Fruit fly (Drosophila melanogaster) whole organism, embryonic: ENCODE data around the gene CG42693.
A peak's percentile ranks its signal among the peaks of the same experiment; 100 is the strongest.

Source experiments
- Abd-B ChIP-seq: fragments of 200-800 bp; sonication (Bioruptor generic); optimal IDR thresholded peaks from 2 replicates; lab custom pipeline; 2018; ENCODE audit warnings: missing biosample characterization, mild to moderate bottlenecking, missing genetic modification characterization, moderate library complexity
- CG14441 ChIP-seq: fragments of 200-800 bp; sonication (Bioruptor generic); IDR thresholded peaks from 2 replicates; pipeline ENCODE4 v1.3.6; 2022; ENCODE audit warnings: missing biosample characterization, missing genetic modification characterization
- CG1603 ChIP-seq: fragments of 200-800 bp; sonication (Bioruptor generic); optimal IDR thresholded peaks from 2 replicates; lab custom pipeline; 2019; ENCODE audit warnings: missing biosample characterization, mild to moderate bottlenecking, missing genetic modification characterization, moderate library complexity
- CG17328 ChIP-seq: fragments of 200-800 bp; sonication (Bioruptor generic); IDR thresholded peaks from 2 replicates; pipeline ENCODE4 v1.3.6; 2022; ENCODE audit warnings: missing biosample characterization, missing genetic modification characterization
- CG2116 ChIP-seq: fragments of 200-800 bp; sonication (Bioruptor generic); optimal IDR thresholded peaks from 3 replicates; lab custom pipeline; 2018; ENCODE audit warnings: missing biosample characterization, mild to moderate bottlenecking, missing genetic modification characterization
- CG30020 ChIP-seq: fragments of 200-800 bp; optimal IDR thresholded peaks from 2 replicates; lab custom pipeline; 2019; ENCODE audit warnings: missing biosample characterization, mild to moderate bottlenecking, missing genetic modification characterization, moderate library complexity
- CG32767 ChIP-seq: fragments of 200-800 bp; sonication (Bioruptor generic); IDR thresholded peaks from 2 replicates; pipeline ENCODE4 v1.3.6; 2022; ENCODE audit warnings: missing biosample characterization, missing genetic modification characterization
- CG4282 ChIP-seq: fragments of 200-800 bp; sonication (Bioruptor generic); optimal IDR thresholded peaks from 2 replicates; lab custom pipeline; 2016; ENCODE audit warnings: missing biosample characterization, missing genetic modification characterization
- CG4617 ChIP-seq: fragments of 200-800 bp; sonication (Bioruptor generic); optimal IDR thresholded peaks from 3 replicates; lab custom pipeline; 2016; ENCODE audit warnings: missing biosample characterization, missing genetic modification characterization, borderline replicate concordance
- CG4730 ChIP-seq: fragments of 200-800 bp; sonication (Bioruptor generic); IDR thresholded peaks from 2 replicates; pipeline ENCODE4 v1.3.6; 2022; ENCODE audit warnings: missing biosample characterization, missing genetic modification characterization
- CG6683 ChIP-seq: fragments of 200-800 bp; sonication (Bioruptor generic); optimal IDR thresholded peaks from 2 replicates; lab custom pipeline; 2017; ENCODE audit warnings: missing biosample characterization, mild to moderate bottlenecking, missing genetic modification characterization, missing genetic modification reagents
- CG7357 ChIP-seq: fragments of 200-800 bp; sonication (Bioruptor generic); IDR thresholded peaks from 3 replicates; pipeline ENCODE4 v1.3.6; 2022; ENCODE audit warnings: missing biosample characterization, missing genetic modification characterization
- CG7839 ChIP-seq: fragments of 200-800 bp; sonication (Bioruptor generic); optimal IDR thresholded peaks from 3 replicates; lab custom pipeline; 2018; ENCODE audit warnings: missing biosample characterization, mild to moderate bottlenecking, missing genetic modification characterization, moderate library complexity
- CG7963 ChIP-seq: fragments of 200-800 bp; sonication (Bioruptor generic); IDR thresholded peaks from 3 replicates; pipeline ENCODE4 v1.3.6; 2022; ENCODE audit warnings: missing biosample characterization, missing genetic modification characterization; ENCODE audit not compliant: partially characterized antibody
- CG8281 ChIP-seq: fragments of 200-800 bp; sonication (Bioruptor generic); optimal IDR thresholded peaks from 2 replicates; lab custom pipeline; 2018; ENCODE audit warnings: missing biosample characterization, mild to moderate bottlenecking, missing genetic modification characterization, moderate library complexity
- CG8359 ChIP-seq: fragments of 200-800 bp; sonication (Bioruptor generic); optimal IDR thresholded peaks from 2 replicates; lab custom pipeline; 2017; ENCODE audit warnings: missing biosample characterization, mild to moderate bottlenecking, missing genetic modification characterization, borderline replicate concordance
- CHES-1-like ChIP-seq: fragments of 200-800 bp; sonication (Bioruptor generic); optimal IDR thresholded peaks from 2 replicates; lab custom pipeline; 2016; ENCODE audit warnings: missing biosample characterization, missing genetic modification characterization
- Chrac-16 ChIP-seq: fragments of 200-800 bp; sonication (Bioruptor generic); optimal IDR thresholded peaks from 3 replicates; lab custom pipeline; 2016; ENCODE audit warnings: missing biosample characterization, missing genetic modification characterization
- Dbx ChIP-seq: fragments of 200-800 bp; sonication (Bioruptor generic); IDR thresholded peaks from 3 replicates; pipeline ENCODE4 v1.3.6; 2022; ENCODE audit warnings: missing biosample characterization, missing genetic modification characterization
- Ets97D ChIP-seq: fragments of 200-800 bp; sonication (Bioruptor generic); optimal IDR thresholded peaks from 3 replicates; lab custom pipeline; 2016; ENCODE audit warnings: missing biosample characterization, missing genetic modification characterization
- HLH54F ChIP-seq: fragments of 200-800 bp; sonication (Bioruptor generic); optimal IDR thresholded peaks from 3 replicates; lab custom pipeline; 2016; ENCODE audit warnings: missing biosample characterization, missing genetic modification characterization
- Kr ChIP-seq: fragments of 200-800 bp; sonication (Bioruptor generic); optimal IDR thresholded peaks from 2 replicates; lab custom pipeline; 2017; ENCODE audit warnings: missing biosample characterization, mild to moderate bottlenecking, missing genetic modification characterization
- Rfx ChIP-seq: fragments of 200-800 bp; sonication (Bioruptor generic); IDR thresholded peaks from 2 replicates; pipeline ENCODE4 v1.3.6; 2022; ENCODE audit warnings: missing biosample characterization, missing genetic modification characterization
- Sox102F ChIP-seq: fragments of 200-800 bp; sonication (Bioruptor generic); optimal IDR thresholded peaks from 2 replicates; lab custom pipeline; 2018; ENCODE audit warnings: missing biosample characterization, mild to moderate bottlenecking, missing genetic modification characterization, moderate library complexity
- Usf ChIP-seq: fragments of 200-800 bp; sonication (Bioruptor generic); optimal IDR thresholded peaks from 2 replicates; lab custom pipeline; 2017; ENCODE audit warnings: missing genotype, missing biosample characterization, missing genetic modification characterization
- ab ChIP-seq: fragments of 200-800 bp; sonication (Bioruptor generic); optimal IDR thresholded peaks from 2 replicates; lab custom pipeline; 2016; ENCODE audit warnings: missing biosample characterization, missing genetic modification characterization
- aop ChIP-seq: fragments of 200-800 bp; sonication (Bioruptor generic); IDR thresholded peaks from 2 replicates; pipeline ENCODE4 v1.3.6; 2022; ENCODE audit warnings: missing biosample characterization, missing genetic modification characterization
- az2 ChIP-seq: fragments of 200-800 bp; sonication (Bioruptor generic); optimal IDR thresholded peaks from 3 replicates; lab custom pipeline; 2016; ENCODE audit warnings: missing biosample characterization, missing genetic modification characterization
- chn ChIP-seq: fragments of 200-800 bp; sonication (Bioruptor generic); optimal IDR thresholded peaks from 2 replicates; lab custom pipeline; 2016; ENCODE audit warnings: missing biosample characterization, missing genetic modification characterization
- ci ChIP-seq: fragments of 200-800 bp; sonication (Bioruptor generic); IDR thresholded peaks from 3 replicates; pipeline ENCODE4 v1.3.6; 2022; ENCODE audit warnings: missing biosample characterization, missing genetic modification characterization
- crol ChIP-seq: fragments of 200-800 bp; sonication (Bioruptor generic); IDR thresholded peaks from 2 replicates; pipeline ENCODE4 v1.3.6; 2022; ENCODE audit warnings: missing biosample characterization, missing genetic modification characterization
- cwo ChIP-seq: fragments of 200-800 bp; sonication (Bioruptor generic); optimal IDR thresholded peaks from 3 replicates; lab custom pipeline; 2017; ENCODE audit warnings: missing biosample characterization, missing genetic modification characterization, mild to moderate bottlenecking, moderate library complexity, missing genetic modification reagents
- dan ChIP-seq: fragments of 200-800 bp; sonication (Bioruptor generic); IDR thresholded peaks from 2 replicates; pipeline ENCODE4 v1.3.6; 2022; ENCODE audit warnings: missing biosample characterization, missing genetic modification characterization
- danr ChIP-seq: fragments of 200-800 bp; sonication (Bioruptor generic); IDR thresholded peaks from 2 replicates; pipeline ENCODE4 v1.3.6; 2022; ENCODE audit warnings: missing biosample characterization, missing genetic modification characterization
- fru ChIP-seq: fragments of >200 bp; optimal IDR thresholded peaks from 2 replicates; lab custom pipeline; 2017
- lab ChIP-seq: fragments of 200-800 bp; sonication (Bioruptor generic); optimal IDR thresholded peaks from 3 replicates; lab custom pipeline; 2017; ENCODE audit warnings: missing biosample characterization, missing genetic modification characterization, mild to moderate bottlenecking, moderate library complexity, missing genetic modification reagents
- nerfin-1 ChIP-seq: fragments of 200-800 bp; sonication (Bioruptor generic); optimal IDR thresholded peaks from 3 replicates; lab custom pipeline; 2019; ENCODE audit warnings: missing biosample characterization, mild to moderate bottlenecking, missing genetic modification characterization, moderate library complexity
- nom ChIP-seq: fragments of 200-800 bp; sonication (Bioruptor generic); optimal IDR thresholded peaks from 2 replicates; lab custom pipeline; 2017; ENCODE audit warnings: missing biosample characterization, missing genetic modification characterization, mild to moderate bottlenecking, moderate library complexity, missing genetic modification reagents
- org-1 ChIP-seq: fragments of 200-800 bp; sonication (Bioruptor generic); optimal IDR thresholded peaks from 2 replicates; lab custom pipeline; 2017; ENCODE audit warnings: missing biosample characterization, missing genetic modification characterization
- ro ChIP-seq: fragments of 200-800 bp; sonication (Bioruptor generic); IDR thresholded peaks from 2 replicates; pipeline ENCODE4 v1.3.6; 2022; ENCODE audit warnings: missing biosample characterization, missing genetic modification characterization
- sc ChIP-seq, 3 experiments: fragments of >200 bp in 2 of 3; fragments of 200-800 bp in 1 of 3; sonication (Bioruptor generic) in 1 of 3; optimal IDR thresholded peaks; 2 replicates in 2 of 3; 3 replicates in 1 of 3; lab custom pipeline; 2017; ENCODE audit warnings: mild to moderate bottlenecking in 1 of 3, missing biosample characterization in 1 of 3, missing genetic modification characterization in 1 of 3, missing genetic modification reagents in 1 of 3
- scrt ChIP-seq: fragments of 200-800 bp; sonication (Bioruptor generic); optimal IDR thresholded peaks from 2 replicates; lab custom pipeline; 2018; ENCODE audit warnings: missing biosample characterization, mild to moderate bottlenecking, missing genetic modification characterization, moderate library complexity
- sima ChIP-seq: fragments of 200-800 bp; sonication (Bioruptor generic); optimal IDR thresholded peaks from 2 replicates; lab custom pipeline; 2016; ENCODE audit warnings: missing biosample characterization, missing genetic modification characterization
- slbo ChIP-seq: fragments of 200-800 bp; sonication (Bioruptor generic); IDR thresholded peaks from 2 replicates; pipeline ENCODE4 v1.3.6; 2022; ENCODE audit warnings: missing biosample characterization, missing genetic modification characterization
- slp2 ChIP-seq: fragments of 200-800 bp; sonication (Bioruptor generic); optimal IDR thresholded peaks from 2 replicates; lab custom pipeline; 2016; ENCODE audit warnings: missing biosample characterization, missing genetic modification characterization
- stwl ChIP-seq: fragments of 200-800 bp; sonication (Bioruptor generic); optimal IDR thresholded peaks from 3 replicates; lab custom pipeline; 2018; ENCODE audit warnings: missing biosample characterization, mild to moderate bottlenecking, missing genetic modification characterization, moderate library complexity
- usp ChIP-seq: fragments of >200 bp; optimal IDR thresholded peaks from 2 replicates; lab custom pipeline; 2017; ENCODE audit warnings: missing biosample characterization, missing genetic modification characterization
- z ChIP-seq: fragments of 200-800 bp; sonication (Bioruptor generic); IDR thresholded peaks from 3 replicates; pipeline ENCODE4 v1.3.6; 2022; ENCODE audit warnings: missing biosample characterization, missing genetic modification characterization
- zen2 ChIP-seq: fragments of 200-800 bp; sonication (Bioruptor generic); IDR thresholded peaks from 3 replicates; pipeline ENCODE4 v1.3.6; 2022; ENCODE audit warnings: missing biosample characterization, missing genetic modification characterization; ENCODE audit not compliant: partially characterized antibody

The CG42693 gene

DNA sequence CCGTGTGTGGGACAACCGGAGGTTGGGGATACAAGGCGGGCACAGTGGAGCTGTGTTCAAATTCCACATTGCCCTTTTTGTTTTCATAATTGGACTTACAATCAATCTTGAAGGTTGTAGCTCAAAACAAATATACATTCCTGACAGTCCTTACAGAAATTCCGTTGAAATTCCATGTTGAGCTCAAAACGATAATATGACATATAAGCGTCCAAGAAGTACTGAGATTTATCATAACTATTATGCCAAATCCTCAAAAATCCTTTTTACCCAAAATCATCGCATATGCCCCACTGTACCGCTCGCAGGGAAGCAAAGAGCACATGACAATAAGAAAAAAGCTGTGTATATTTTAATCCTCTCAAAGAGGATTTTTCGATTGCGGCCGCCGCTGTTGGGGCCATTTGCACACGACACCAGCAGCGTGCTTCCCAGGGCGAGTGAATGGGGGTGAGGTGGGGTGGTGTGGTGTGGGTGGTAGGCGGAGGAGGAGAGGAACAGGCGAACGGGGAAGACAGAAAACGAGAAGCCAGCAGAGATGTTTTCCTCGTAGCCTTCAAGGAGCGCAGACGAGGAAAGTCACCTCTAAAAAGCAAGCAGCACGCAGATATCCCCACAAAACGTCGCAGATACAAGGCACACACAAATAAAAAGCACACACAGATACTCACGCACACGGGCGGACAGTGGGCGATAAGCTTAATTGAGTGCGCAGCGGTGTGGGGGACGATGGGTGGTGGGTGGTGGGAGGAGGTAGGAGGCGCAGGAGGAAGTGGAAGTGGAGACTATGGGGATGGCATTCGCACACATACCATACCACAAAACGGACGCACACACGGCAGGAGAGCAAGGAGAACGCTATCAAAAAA lies 9.4 kb upstream of the CG42693 start (continued):
- no peak for TF ChIP-seq Usf (GFP tag; lab: Kevin White, UChicago)
- TF ChIP-seq CG32767 (GFP tag; lab: Robert Waterston, UW): no peak
- no peak for TF ChIP-seq aop (GFP tag; lab: Robert Waterston, UW)
- TF ChIP-seq CG7963 (GFP tag; lab: Robert Waterston, UW): no peak
- TF ChIP-seq danr: no peak
- TF ChIP-seq zen2 (GFP tag; lab: Robert Waterston, UW): no peak
- TF ChIP-seq CG6683 (GFP tag; lab: Kevin White, UChicago): peak; percentile 15
- no peak for TF ChIP-seq z (GFP tag; lab: Robert Waterston, UW)
- no peak for TF ChIP-seq stwl
- peak; percentile 1 for TF ChIP-seq slp2 (GFP tag; lab: Kevin White, UChicago)
- peak; percentile 50; the same call in 2 of the 3 replicates for TF ChIP-seq ci
- peak; percentile 75 for TF ChIP-seq org-1 (GFP tag; lab: Kevin White, UChicago)
- TF ChIP-seq chn (GFP tag; lab: Kevin White, UChicago): peak; percentile 5
- peak; percentile 64 for TF ChIP-seq Rfx (GFP tag; lab: Robert Waterston, UW)
- TF ChIP-seq Kr: no peak
- TF ChIP-seq usp (GFP tag; lab: Kevin White, UChicago): no peak
- TF ChIP-seq sc (optimal IDR thresholded peaks at IDR 0.05; lab: Kevin White, UChicago): no peak
- no peak for TF ChIP-seq sc (GFP tag; optimal IDR thresholded peaks at IDR 0.05; lab: Kevin White, UChicago)
- no peak for TF ChIP-seq CG4282
- TF ChIP-seq CG1603: peak; percentile 60
- no peak for TF ChIP-seq CG8281 (tag; lab: Kevin White, UChicago)
- TF ChIP-seq Sox102F (GFP tag; lab: Kevin White, UChicago): peak; percentile 68
- TF ChIP-seq CG2116 (GFP tag; lab: Kevin White, UChicago): no peak
- no peak for TF ChIP-seq CG4730 (GFP tag; lab: Robert Waterston, UW)
- TF ChIP-seq CG4617 (GFP tag; lab: Kevin White, UChicago): no peak
- peak; percentile 39; the same call in 1 of the 2 replicates for TF ChIP-seq CG17328 (GFP tag; lab: Robert Waterston, UW)
- TF ChIP-seq fru (lab: Kevin White, UChicago): no peak
- TF ChIP-seq ab (GFP tag; lab: Kevin White, UChicago): no peak
- no peak for TF ChIP-seq ro
- TF ChIP-seq Dbx (GFP tag; lab: Robert Waterston, UW): 0 out of 3 replicates have a peak, but pooled peaks have one; percentile 17
- no peak for TF ChIP-seq dan (GFP tag; lab: Robert Waterston, UW)
- peak; percentile 59 for TF ChIP-seq Abd-B (GFP tag; lab: Kevin White, UChicago)
- no peak for TF ChIP-seq CG30020
- no peak for TF ChIP-seq sima
- TF ChIP-seq CG8359 (GFP tag; lab: Kevin White, UChicago): no peak
- TF ChIP-seq slbo: peak; percentile 67
- peak; percentile 82 for TF ChIP-seq crol (GFP tag; lab: Robert Waterston, UW)
- TF ChIP-seq nerfin-1 (tag; lab: Kevin White, UChicago): peak; percentile 11
- TF ChIP-seq CG7839 (tag; lab: Kevin White, UChicago): peak; percentile 79
- peak; percentile 48 for TF ChIP-seq cwo (GFP tag; lab: Kevin White, UChicago)
- peak; percentile 49 for TF ChIP-seq nom (GFP tag; lab: Kevin White, UChicago)
- peak; percentile 23 for TF ChIP-seq Chrac-16 (GFP tag; lab: Kevin White, UChicago)
- TF ChIP-seq CG14441 (GFP tag; lab: Robert Waterston, UW): peak; percentile 51
- TF ChIP-seq scrt (GFP tag; lab: Kevin White, UChicago): peak; percentile 13
- TF ChIP-seq HLH54F (GFP tag; lab: Kevin White, UChicago): peak; percentile 66
- peak; percentile 54; the same call in 2 of the 3 replicates for TF ChIP-seq CG7357 (GFP tag; lab: Robert Waterston, UW)
- TF ChIP-seq Ets97D: no peak
- peak; percentile 50 for TF ChIP-seq az2 (GFP tag; lab: Kevin White, UChicago)
- TF ChIP-seq CHES-1-like (GFP tag; lab: Kevin White, UChicago): peak; percentile 36
- peak; percentile 78 for TF ChIP-seq lab (GFP tag; lab: Kevin White, UChicago)
